Worm (Caenorhabditis elegans) whole organism, L2 larva: Measurements from ENCODE around the gene fdgt-1.
"Not testable (repeated sequence)": the region's sequence is repeated elsewhere in the genome, so short reads cannot be mapped to it uniquely, and the experiment has no call there.

Source experiments
- R02D3.7 ChIP-seq: fragments of 150-350 bp; optimal IDR thresholded peaks from 2 replicates; lab custom pipeline; 2014; ENCODE audit warnings: missing biosample characterization, missing genetic modification characterization
- blmp-1 ChIP-seq: sonication (generic microtip); optimal IDR thresholded peaks from 2 replicates; lab custom pipeline; 2017; ENCODE audit warnings: missing genetic modification characterization, mild to moderate bottlenecking, missing compliant biosample characterization, antibody characterized with exemption, moderate library complexity; ENCODE audit not compliant: insufficient read depth
- ztf-4 ChIP-seq: fragments of 150-350 bp; optimal IDR thresholded peaks from 2 replicates; lab custom pipeline; 2014; ENCODE audit warnings: missing biosample characterization, missing genetic modification characterization

The fdgt-1 gene

DNA sequence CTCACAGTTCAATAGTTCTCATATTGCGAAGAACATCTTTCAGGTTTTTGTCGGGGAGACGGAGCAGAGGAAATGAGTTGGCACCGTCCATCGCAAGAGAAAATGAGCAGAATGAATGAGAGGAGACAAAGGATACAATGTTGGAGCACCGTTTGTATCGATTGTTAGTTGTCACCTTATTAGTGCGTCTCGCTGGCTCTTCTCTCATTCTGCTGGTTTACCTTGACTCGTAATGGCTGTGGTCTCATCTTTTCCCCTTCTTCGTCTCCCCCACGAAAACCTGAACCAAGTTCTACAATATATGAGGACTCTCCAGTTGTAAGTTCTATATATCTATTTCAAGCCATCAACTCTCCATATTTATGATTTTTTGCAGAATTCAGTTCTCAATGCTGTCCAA is 51.9 kb downstream of the fdgt-1 start, which contains the start of the genes fbxb-54 and fbxb-50:
Gene fbxb-54 (minus strand): TSS at position 101 of the 400 bp plus-strand sequence.
Gene fbxb-50 (plus strand): TSS at position 227 of the 400 bp plus-strand sequence.
- TF ChIP-seq R02D3.7, ztf-4, blmp-1 (tag; lab: Kevin White, UChicago): not testable (repeated sequence)
